Fruit fly (Drosophila melanogaster) whole organism, embryonic: ENCODE data around the gene CG32829.

Source experiments
- ATbp ChIP-seq: fragments of 200-800 bp; sonication (Bioruptor generic); optimal IDR thresholded peaks from 2 replicates; lab custom pipeline; 2017; ENCODE audit warnings: missing biosample characterization, mild to moderate bottlenecking, missing genetic modification characterization, missing genetic modification reagents
- CG10462 ChIP-seq: fragments of 200-800 bp; sonication (Bioruptor generic); optimal IDR thresholded peaks from 2 replicates; lab custom pipeline; 2016; ENCODE audit warnings: missing biosample characterization, missing genetic modification characterization
- CG12391 ChIP-seq: fragments of 200-800 bp; sonication (Bioruptor generic); optimal IDR thresholded peaks from 3 replicates; lab custom pipeline; 2018; ENCODE audit warnings: missing biosample characterization, mild to moderate bottlenecking, missing genetic modification characterization, moderate library complexity
- CG12744 ChIP-seq: fragments of 200-800 bp; sonication (Bioruptor generic); optimal IDR thresholded peaks from 2 replicates; lab custom pipeline; 2016; ENCODE audit warnings: missing biosample characterization, missing genetic modification characterization
- CG14441 ChIP-seq: fragments of 200-800 bp; sonication (Bioruptor generic); IDR thresholded peaks from 2 replicates; pipeline ENCODE4 v1.3.6; 2022; ENCODE audit warnings: missing biosample characterization, missing genetic modification characterization
- CG14667 ChIP-seq: fragments of 200-800 bp; sonication (Bioruptor generic); IDR thresholded peaks from 2 replicates; pipeline ENCODE4 v1.3.6; 2022; ENCODE audit warnings: missing biosample characterization, missing genetic modification characterization
- CG14710 ChIP-seq: fragments of 200-800 bp; sonication (Bioruptor generic); optimal IDR thresholded peaks from 3 replicates; lab custom pipeline; 2019; ENCODE audit warnings: missing biosample characterization, mild to moderate bottlenecking, missing genetic modification characterization, moderate library complexity
- CG15514 ChIP-seq: fragments of 200-800 bp; sonication (Bioruptor generic); optimal IDR thresholded peaks from 3 replicates; lab custom pipeline; 2017; ENCODE audit warnings: missing biosample characterization, missing genetic modification characterization, mild to moderate bottlenecking, moderate library complexity, missing genetic modification reagents
- CG1602 ChIP-seq: fragments of 200-800 bp; sonication (Bioruptor generic); optimal IDR thresholded peaks from 3 replicates; lab custom pipeline; 2016; ENCODE audit warnings: missing biosample characterization, missing genetic modification characterization
- CG18619 ChIP-seq: fragments of 200-800 bp; sonication (Bioruptor generic); optimal IDR thresholded peaks from 3 replicates; lab custom pipeline; 2017; ENCODE audit warnings: missing biosample characterization, mild to moderate bottlenecking, missing genetic modification characterization
- CG30020 ChIP-seq: fragments of 200-800 bp; optimal IDR thresholded peaks from 2 replicates; lab custom pipeline; 2019; ENCODE audit warnings: missing biosample characterization, mild to moderate bottlenecking, missing genetic modification characterization, moderate library complexity
- CG30403 ChIP-seq: fragments of 200-800 bp; sonication (Bioruptor generic); optimal IDR thresholded peaks from 3 replicates; lab custom pipeline; 2016; ENCODE audit warnings: missing biosample characterization, missing genetic modification characterization
- CG31388 ChIP-seq: fragments of 200-800 bp; sonication (Bioruptor generic); optimal IDR thresholded peaks from 2 replicates; lab custom pipeline; 2016; ENCODE audit warnings: missing biosample characterization, missing genetic modification characterization
- CG32532 ChIP-seq: fragments of 200-800 bp; sonication (Bioruptor generic); IDR thresholded peaks from 2 replicates; pipeline ENCODE4 v1.3.6; 2022; ENCODE audit warnings: missing biosample characterization, missing genetic modification characterization
- CG34422 ChIP-seq: fragments of 200-800 bp; sonication (Bioruptor generic); IDR thresholded peaks from 3 replicates; pipeline ENCODE4 v1.3.6; 2022; ENCODE audit warnings: missing biosample characterization, missing genetic modification characterization
- CG3995 ChIP-seq: fragments of 200-800 bp; sonication (Bioruptor generic); optimal IDR thresholded peaks from 3 replicates; lab custom pipeline; 2016; ENCODE audit warnings: missing biosample characterization, missing genetic modification characterization
- CG4854 ChIP-seq: fragments of 200-800 bp; sonication (Bioruptor generic); optimal IDR thresholded peaks from 2 replicates; lab custom pipeline; 2016; ENCODE audit warnings: missing biosample characterization, missing genetic modification characterization, inconsistent platforms
- CG8765 ChIP-seq: fragments of 200-800 bp; sonication (Bioruptor generic); IDR thresholded peaks from 2 replicates; pipeline ENCODE4 v1.3.6; 2022; ENCODE audit warnings: missing biosample characterization, missing genetic modification characterization
- CG9797 ChIP-seq: fragments of 200-800 bp; sonication (Bioruptor generic); optimal IDR thresholded peaks from 3 replicates; lab custom pipeline; 2018; ENCODE audit warnings: missing biosample characterization, mild to moderate bottlenecking, missing genetic modification characterization
- CG9932 ChIP-seq: fragments of 200-800 bp; sonication (Bioruptor generic); IDR thresholded peaks from 2 replicates; pipeline ENCODE4 v1.3.6; 2022; ENCODE audit warnings: missing biosample characterization, missing genetic modification characterization
- Dip3 ChIP-seq: fragments of 200-800 bp; sonication (Bioruptor generic); optimal IDR thresholded peaks from 3 replicates; lab custom pipeline; 2016; ENCODE audit warnings: missing biosample characterization, missing genetic modification characterization
- Gsc ChIP-seq: fragments of 200-800 bp; sonication (Bioruptor generic); IDR thresholded peaks from 2 replicates; pipeline ENCODE4 v1.3.6; 2022; ENCODE audit warnings: missing biosample characterization, missing genetic modification characterization
- HLH54F ChIP-seq: fragments of 200-800 bp; sonication (Bioruptor generic); optimal IDR thresholded peaks from 3 replicates; lab custom pipeline; 2016; ENCODE audit warnings: missing biosample characterization, missing genetic modification characterization
- Hr51 ChIP-seq, 2 experiments: fragments of 200-800 bp; sonication (Bioruptor generic); optimal IDR thresholded peaks; 2 replicates in 1 of 2; 3 replicates in 1 of 2; lab custom pipeline; 2016 to 2018; ENCODE audit warnings: missing biosample characterization in 2 of 2, missing genetic modification characterization in 2 of 2, mild to moderate bottlenecking in 1 of 2, moderate library complexity in 1 of 2
- Hsf ChIP-seq: fragments of 200-800 bp; sonication (Bioruptor generic); optimal IDR thresholded peaks from 3 replicates; lab custom pipeline; 2016; ENCODE audit warnings: missing biosample characterization, missing genetic modification characterization
- MBD-R2 ChIP-seq: fragments of 200-800 bp; sonication (Bioruptor generic); IDR thresholded peaks from 2 replicates; pipeline ENCODE4 v1.3.6; 2022; ENCODE audit warnings: missing biosample characterization, missing genetic modification characterization
- Mes4 ChIP-seq: fragments of 200-800 bp; sonication (Bioruptor generic); optimal IDR thresholded peaks from 2 replicates; lab custom pipeline; 2016; ENCODE audit warnings: missing biosample characterization, missing genetic modification characterization
- Mrtf ChIP-seq: fragments of 200-800 bp; sonication (Bioruptor generic); IDR thresholded peaks from 3 replicates; pipeline ENCODE4 v1.3.6; 2022; ENCODE audit warnings: missing biosample characterization, missing genetic modification characterization
- Poxn ChIP-seq: fragments of 200-800 bp; sonication (Bioruptor generic); IDR thresholded peaks from 2 replicates; pipeline ENCODE4 v1.3.6; 2022; ENCODE audit warnings: missing biosample characterization, missing genetic modification characterization
- Rfx ChIP-seq: fragments of 200-800 bp; sonication (Bioruptor generic); IDR thresholded peaks from 2 replicates; pipeline ENCODE4 v1.3.6; 2022; ENCODE audit warnings: missing biosample characterization, missing genetic modification characterization
- Rx ChIP-seq: fragments of 200-800 bp; sonication (Bioruptor generic); IDR thresholded peaks from 2 replicates; pipeline ENCODE4 v1.3.6; 2022; ENCODE audit warnings: missing biosample characterization, missing genetic modification characterization
- ase ChIP-seq: fragments of 200-800 bp; sonication (Bioruptor generic); IDR thresholded peaks from 3 replicates; pipeline ENCODE4 v1.3.6; 2022; ENCODE audit warnings: missing biosample characterization, missing genetic modification characterization
- btn ChIP-seq: fragments of 200-800 bp; sonication (Bioruptor generic); optimal IDR thresholded peaks from 2 replicates; lab custom pipeline; 2016; ENCODE audit warnings: missing biosample characterization, missing genetic modification characterization
- dm ChIP-seq: fragments of 200-800 bp; sonication (Bioruptor generic); optimal IDR thresholded peaks from 3 replicates; lab custom pipeline; 2016; ENCODE audit warnings: missing biosample characterization, missing genetic modification characterization
- kni ChIP-seq: fragments of 200-800 bp; sonication (Bioruptor generic); optimal IDR thresholded peaks from 3 replicates; lab custom pipeline; 2017; ENCODE audit warnings: mild to moderate bottlenecking, missing biosample characterization, missing genetic modification reagents, missing genetic modification characterization
- lbe ChIP-seq: fragments of 200-800 bp; sonication (Bioruptor generic); optimal IDR thresholded peaks from 2 replicates; lab custom pipeline; 2016; ENCODE audit warnings: missing biosample characterization, mild to moderate bottlenecking, missing genetic modification characterization
- org-1 ChIP-seq: fragments of 200-800 bp; sonication (Bioruptor generic); optimal IDR thresholded peaks from 2 replicates; lab custom pipeline; 2017; ENCODE audit warnings: missing biosample characterization, missing genetic modification characterization
- pzg ChIP-seq: fragments of 200-800 bp; sonication (Bioruptor generic); optimal IDR thresholded peaks from 3 replicates; lab custom pipeline; 2018; ENCODE audit warnings: missing biosample characterization, mild to moderate bottlenecking, missing genetic modification characterization, moderate library complexity
- rib ChIP-seq: fragments of 200-800 bp; sonication (Bioruptor generic); IDR thresholded peaks from 2 replicates; pipeline ENCODE4 v1.3.6; 2022; ENCODE audit warnings: missing biosample characterization, missing genetic modification characterization
- row ChIP-seq: fragments of 200-800 bp; sonication (Bioruptor generic); IDR thresholded peaks from 3 replicates; pipeline ENCODE4 v1.3.6; 2022; ENCODE audit warnings: missing biosample characterization, missing genetic modification characterization
- sens ChIP-seq: fragments of 200-800 bp; sonication (Bioruptor generic); peaks from one replicate; lab custom pipeline; 2016; ENCODE audit warnings: missing biosample characterization, missing genetic modification characterization
- seq ChIP-seq: fragments of 200-800 bp; sonication (Bioruptor generic); IDR thresholded peaks from 2 replicates; pipeline ENCODE4 v1.3.6; 2022; ENCODE audit warnings: missing biosample characterization, missing genetic modification characterization
- sisA ChIP-seq: fragments of 200-800 bp; sonication (Bioruptor generic); IDR thresholded peaks from 2 replicates; pipeline ENCODE4 v1.3.6; 2022; ENCODE audit warnings: missing biosample characterization, missing genetic modification characterization
- tio ChIP-seq: fragments of 200-800 bp; sonication (Bioruptor generic); optimal IDR thresholded peaks from 2 replicates; lab custom pipeline; 2017; ENCODE audit warnings: missing biosample characterization, missing genetic modification characterization, inconsistent platforms
- tll ChIP-seq, 2 experiments: fragments of 200-800 bp in 1 of 2; fragments of >200 bp in 1 of 2; sonication (Bioruptor generic) in 1 of 2; optimal IDR thresholded peaks; 2 replicates each; lab custom pipeline; 2017 to 2019; ENCODE audit warnings: missing biosample characterization in 2 of 2, missing genetic modification characterization in 2 of 2, mild to moderate bottlenecking in 1 of 2, moderate library complexity in 1 of 2
- tna ChIP-seq: fragments of 200-800 bp; sonication (Bioruptor generic); IDR thresholded peaks from 2 replicates; pipeline ENCODE4 v1.3.6; 2022; ENCODE audit warnings: missing biosample characterization, missing genetic modification characterization; ENCODE audit not compliant: partially characterized antibody
- trem ChIP-seq: fragments of 200-800 bp; optimal IDR thresholded peaks from 3 replicates; lab custom pipeline; 2019; ENCODE audit warnings: missing biosample characterization, mild to moderate bottlenecking, missing genetic modification characterization, moderate library complexity
- vnd ChIP-seq: fragments of 200-800 bp; sonication (Bioruptor generic); IDR thresholded peaks from 3 replicates; pipeline ENCODE4 v1.3.6; 2022; ENCODE audit warnings: missing biosample characterization, missing genetic modification characterization; ENCODE audit not compliant: partially characterized antibody
- vvl ChIP-seq: fragments of 200-800 bp; sonication (Bioruptor generic); IDR thresholded peaks from 2 replicates; pipeline ENCODE4 v1.3.6; 2022; ENCODE audit warnings: missing biosample characterization, missing genetic modification characterization
- zfh2 ChIP-seq: fragments of 200-800 bp; sonication (Bioruptor generic); optimal IDR thresholded peaks from 2 replicates; lab custom pipeline; 2016; ENCODE audit warnings: missing biosample characterization, missing genetic modification characterization

CG32829 gene

DNA sequence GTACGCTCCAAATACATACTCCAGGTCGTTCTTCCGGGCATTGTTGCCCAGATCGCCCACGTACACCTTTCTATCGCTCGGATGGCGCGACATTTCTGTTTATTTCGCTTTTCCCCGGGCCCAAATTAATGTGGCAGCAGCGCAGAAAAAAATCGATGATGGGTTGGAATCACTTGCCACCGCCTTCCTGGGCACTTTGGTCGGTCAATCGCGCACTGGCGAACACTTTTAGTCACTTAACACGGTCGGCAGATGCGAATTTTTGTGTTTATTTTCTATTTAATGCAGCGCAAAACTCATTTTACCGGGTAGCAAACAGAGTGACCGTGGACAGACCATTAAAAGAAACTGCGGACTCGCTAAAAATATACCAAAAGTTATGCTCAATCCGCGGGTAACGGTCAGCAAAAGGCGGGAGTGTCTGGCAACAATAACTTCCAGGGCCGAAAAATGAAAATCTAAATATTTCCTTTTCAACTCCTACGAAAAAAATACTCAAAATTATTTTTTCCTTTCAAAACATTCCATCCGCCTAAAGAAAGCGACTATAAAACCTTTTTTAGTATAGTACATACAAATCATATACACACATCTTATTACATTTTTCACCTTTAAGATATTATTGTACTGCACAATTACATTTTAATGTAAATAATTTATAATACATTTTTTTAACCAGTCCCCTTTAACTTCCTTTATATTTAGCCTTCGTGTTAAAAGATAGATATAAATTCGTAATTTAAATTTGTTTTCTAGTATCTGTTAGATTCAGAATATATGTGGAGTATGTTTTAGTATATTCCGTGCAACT is 3.8 kb upstream of the CG32829 start, which contains the start of gene x16 (continued):
- TF ChIP-seq tll (GFP tag; optimal IDR thresholded peaks at IDR 0.05; lab: Kevin White, UChicago) = no peak
- no peak for TF ChIP-seq kni (GFP tag; lab: Kevin White, UChicago)
- peak; percentile 56 for TF ChIP-seq pzg (GFP tag; lab: Kevin White, UChicago)
- TF ChIP-seq Poxn (GFP tag; lab: Robert Waterston, UW) = no peak
- TF ChIP-seq CG30403 (GFP tag; lab: Kevin White, UChicago) = peak; percentile 10
- TF ChIP-seq seq = no peak
- TF ChIP-seq CG15514 (GFP tag; lab: Kevin White, UChicago) = no peak
- TF ChIP-seq MBD-R2 = peak; percentile 39
- TF ChIP-seq vnd (GFP tag; lab: Robert Waterston, UW) = no peak
- TF ChIP-seq Mes4 (GFP tag; lab: Kevin White, UChicago) = no peak
- no peak for TF ChIP-seq org-1
- no peak for TF ChIP-seq zfh2 (GFP tag; lab: Kevin White, UChicago)
- peak; percentile 10 for TF ChIP-seq Hsf (GFP tag; lab: Kevin White, UChicago)
- TF ChIP-seq CG10462 (GFP tag; lab: Kevin White, UChicago) = no peak
- TF ChIP-seq ase = no peak
- TF ChIP-seq Mrtf (GFP tag; lab: Robert Waterston, UW) = no peak
- no peak for TF ChIP-seq CG14441 (GFP tag; lab: Robert Waterston, UW)
- TF ChIP-seq CG12391 (tag; lab: Kevin White, UChicago) = peak; percentile 18
- TF ChIP-seq CG34422 (GFP tag; lab: Robert Waterston, UW) = 0 out of 3 replicates have a peak, but pooled peaks have one; percentile 12
- no peak for TF ChIP-seq CG4854 (GFP tag; lab: Kevin White, UChicago)
- no peak for TF ChIP-seq lbe (GFP tag; lab: Kevin White, UChicago)
- no peak for TF ChIP-seq Hr51 (GFP tag; optimal IDR thresholded peaks at IDR 0.05; lab: Kevin White, UChicago)
- TF ChIP-seq Rfx (GFP tag; lab: Robert Waterston, UW) = peak; percentile 18; the same call in 1 of the 2 replicates
- TF ChIP-seq trem (tag; lab: Kevin White, UChicago) = no peak
- TF ChIP-seq CG8765 (GFP tag; lab: Robert Waterston, UW) = no peak
- no peak for TF ChIP-seq tna (GFP tag; lab: Robert Waterston, UW)
- no peak for TF ChIP-seq ATbp (GFP tag; lab: Kevin White, UChicago)
- no peak for TF ChIP-seq CG32532 (GFP tag; lab: Robert Waterston, UW)
- no peak for TF ChIP-seq dm (GFP tag; lab: Kevin White, UChicago)
- no peak for TF ChIP-seq CG14667 (GFP tag; lab: Robert Waterston, UW)
- no peak for TF ChIP-seq sens
- TF ChIP-seq CG31388 = no peak
- no peak for TF ChIP-seq rib (GFP tag; lab: Robert Waterston, UW)
- no peak for TF ChIP-seq CG12744 (GFP tag; lab: Kevin White, UChicago)
- TF ChIP-seq CG3995 (GFP tag; lab: Kevin White, UChicago) = peak; percentile 56
- TF ChIP-seq btn (GFP tag; lab: Kevin White, UChicago) = no peak
- TF ChIP-seq CG30020 (tag; lab: Kevin White, UChicago) = no peak
- 0 out of 2 replicates have a peak, but pooled peaks have one; percentile 10 for TF ChIP-seq sisA (GFP tag; lab: Robert Waterston, UW)
- TF ChIP-seq vvl (GFP tag; lab: Robert Waterston, UW) = no peak; the same call in 1 of the 2 replicates
- TF ChIP-seq CG18619 (GFP tag; lab: Kevin White, UChicago) = no peak
- no peak for TF ChIP-seq Rx (GFP tag; lab: Robert Waterston, UW)
- no peak for TF ChIP-seq HLH54F
- no peak for TF ChIP-seq Dip3 (GFP tag; lab: Kevin White, UChicago)
- TF ChIP-seq CG1602 (GFP tag; lab: Kevin White, UChicago) = no peak
- TF ChIP-seq CG9932 (GFP tag; lab: Robert Waterston, UW) = peak; percentile 37; the same call in 1 of the 2 replicates
- TF ChIP-seq CG9797 (GFP tag; lab: Kevin White, UChicago) = peak; percentile 77
- TF ChIP-seq tio (GFP tag; lab: Kevin White, UChicago) = no peak
- no peak for TF ChIP-seq Gsc (GFP tag; lab: Robert Waterston, UW)
- peak; percentile 50 for TF ChIP-seq CG14710 (tag; lab: Kevin White, UChicago)
- TF ChIP-seq row (GFP tag; lab: Robert Waterston, UW) = peak; percentile 34; the same call in 2 of the 3 replicates
